Worm (Caenorhabditis elegans) whole organism, L2 larva: ENCODE measurements around the gene K09E2.2.

Experiments used
- F13H6.1 ChIP-seq: sonication (generic microtip); optimal IDR thresholded peaks from 2 replicates; lab custom pipeline; 2016; ENCODE audit warnings: missing genetic modification characterization, missing compliant biosample characterization
- R02D3.7 ChIP-seq: fragments of 150-350 bp; optimal IDR thresholded peaks from 2 replicates; lab custom pipeline; 2014; ENCODE audit warnings: missing biosample characterization, missing genetic modification characterization
- Y55F3AM.14 ChIP-seq: fragments of 200-800 bp; sonication (Bioruptor generic); optimal IDR thresholded peaks from 2 replicates; lab custom pipeline; 2018; ENCODE audit warnings: mild to moderate bottlenecking, missing genetic modification characterization, missing compliant biosample characterization
- ZK546.5 ChIP-seq: sonication (generic microtip); optimal IDR thresholded peaks from 2 replicates; lab custom pipeline; 2017; ENCODE audit warnings: missing biosample characterization, missing genetic modification characterization
- alr-1 ChIP-seq: fragments of 150-350 bp; optimal IDR thresholded peaks from 2 replicates; lab custom pipeline; 2014; ENCODE audit warnings: missing biosample characterization, missing genetic modification characterization
- blmp-1 ChIP-seq: sonication (generic microtip); optimal IDR thresholded peaks from 2 replicates; lab custom pipeline; 2017; ENCODE audit warnings: missing genetic modification characterization, mild to moderate bottlenecking, missing compliant biosample characterization, antibody characterized with exemption, moderate library complexity; ENCODE audit not compliant: insufficient read depth
- ceh-16 ChIP-seq: fragments of 150-350 bp; optimal IDR thresholded peaks from 2 replicates; lab custom pipeline; 2014; ENCODE audit warnings: missing biosample characterization, missing genetic modification characterization
- ceh-82 ChIP-seq: fragments of 150-350 bp; optimal IDR thresholded peaks from 2 replicates; lab custom pipeline; 2014; ENCODE audit warnings: missing biosample characterization, missing genetic modification characterization
- crh-2 ChIP-seq: sonication (generic microtip); optimal IDR thresholded peaks from 2 replicates; lab custom pipeline; 2017; ENCODE audit warnings: missing biosample characterization, missing genetic modification characterization
- elt-1 ChIP-seq: fragments of 150-350 bp; optimal IDR thresholded peaks from 2 replicates; lab custom pipeline; 2014; ENCODE audit warnings: missing biosample characterization, missing genetic modification characterization
- fos-1 ChIP-seq: fragments of 150-350 bp; optimal IDR thresholded peaks from 2 replicates; lab custom pipeline; 2014; ENCODE audit warnings: missing biosample characterization, missing genetic modification characterization
- gmeb-1 ChIP-seq: fragments of 150-350 bp; optimal IDR thresholded peaks from 2 replicates; lab custom pipeline; 2014; ENCODE audit warnings: missing biosample characterization, missing genetic modification characterization
- lin-13 ChIP-seq: fragments of 150-350 bp; optimal IDR thresholded peaks from 2 replicates; lab custom pipeline; 2014; ENCODE audit warnings: missing biosample characterization, missing genetic modification reagents, missing genetic modification characterization
- lsy-2 ChIP-seq, 2 experiments: fragments of 150-350 bp in 1 of 2; sonication (generic microtip) in 1 of 2; optimal IDR thresholded peaks; 2 replicates each; lab custom pipeline; 2014 to 2017; ENCODE audit warnings: missing biosample characterization in 2 of 2, missing genetic modification characterization in 2 of 2
- mbf-1 ChIP-seq: sonication (generic microtip); optimal IDR thresholded peaks from 2 replicates; lab custom pipeline; 2017; ENCODE audit warnings: missing biosample characterization, missing genetic modification characterization
- mdl-1 ChIP-seq, 2 experiments: fragments of 150-350 bp in 1 of 2; sonication (generic microtip) in 1 of 2; optimal IDR thresholded peaks; 2 replicates each; lab custom pipeline; 2017; ENCODE audit warnings: missing biosample characterization in 2 of 2, missing genetic modification characterization in 2 of 2
- nhr-11 ChIP-seq: fragments of 150-350 bp; optimal IDR thresholded peaks from 2 replicates; lab custom pipeline; 2014; ENCODE audit warnings: missing biosample characterization, missing genetic modification characterization
- nhr-12 ChIP-seq: fragments of 150-350 bp; optimal IDR thresholded peaks from 2 replicates; lab custom pipeline; 2014; ENCODE audit warnings: missing biosample characterization, missing genetic modification characterization
- nhr-129 ChIP-seq: fragments of 150-350 bp; optimal IDR thresholded peaks from 2 replicates; lab custom pipeline; 2014; ENCODE audit warnings: missing biosample characterization, missing genetic modification characterization
- nhr-21 ChIP-seq: fragments of 150-350 bp; optimal IDR thresholded peaks from 2 replicates; lab custom pipeline; 2014; ENCODE audit warnings: missing biosample characterization, missing genetic modification characterization
- nhr-237 ChIP-seq: fragments of 150-350 bp; optimal IDR thresholded peaks from 2 replicates; lab custom pipeline; 2014; ENCODE audit warnings: missing biosample characterization, missing genetic modification characterization
- nhr-77 ChIP-seq: fragments of 150-350 bp; optimal IDR thresholded peaks from 2 replicates; lab custom pipeline; 2014; ENCODE audit warnings: missing biosample characterization, missing genetic modification characterization
- peb-1 ChIP-seq: fragments of 150-350 bp; optimal IDR thresholded peaks from 2 replicates; lab custom pipeline; 2014; ENCODE audit warnings: missing biosample characterization, missing genetic modification characterization
- sma-3 ChIP-seq: sonication (generic microtip); optimal IDR thresholded peaks from 2 replicates; lab custom pipeline; 2016; ENCODE audit warnings: missing genetic modification reagents, missing genetic modification characterization, missing compliant biosample characterization
- sma-9 ChIP-seq, 2 experiments: fragments of 150-350 bp in 1 of 2; sonication (generic microtip) in 1 of 2; optimal IDR thresholded peaks; 2 replicates each; lab custom pipeline; 2014 to 2016; ENCODE audit warnings: missing genetic modification characterization in 2 of 2, mild to moderate bottlenecking in 1 of 2, missing biosample characterization in 1 of 2, missing compliant biosample characterization in 1 of 2, missing genetic modification reagents in 1 of 2, moderate library complexity in 1 of 2
- snpc-4 ChIP-seq: fragments of 150-350 bp; optimal IDR thresholded peaks from 2 replicates; lab custom pipeline; 2014; ENCODE audit warnings: missing biosample characterization, missing genetic modification characterization
- unc-55 ChIP-seq: fragments of 150-350 bp; sonication (generic microtip); optimal IDR thresholded peaks from 3 replicates; lab custom pipeline; 2014; ENCODE audit warnings: missing biosample characterization, missing genetic modification reagents, missing genetic modification characterization
- unc-62 ChIP-seq: fragments of 150-350 bp; optimal IDR thresholded peaks from 2 replicates; lab custom pipeline; 2014; ENCODE audit warnings: missing biosample characterization, missing genetic modification reagents, missing genetic modification characterization
- zag-1 ChIP-seq: fragments of 150-350 bp; optimal IDR thresholded peaks from 2 replicates; lab custom pipeline; 2014; ENCODE audit warnings: missing biosample characterization, missing genetic modification characterization
- ztf-11 ChIP-seq: sonication (generic microtip); optimal IDR thresholded peaks from 2 replicates; lab custom pipeline; 2017; ENCODE audit warnings: missing biosample characterization, missing genetic modification characterization
- ztf-4 ChIP-seq: fragments of 150-350 bp; optimal IDR thresholded peaks from 2 replicates; lab custom pipeline; 2014; ENCODE audit warnings: missing biosample characterization, missing genetic modification characterization

K09E2.2 gene

DNA sequence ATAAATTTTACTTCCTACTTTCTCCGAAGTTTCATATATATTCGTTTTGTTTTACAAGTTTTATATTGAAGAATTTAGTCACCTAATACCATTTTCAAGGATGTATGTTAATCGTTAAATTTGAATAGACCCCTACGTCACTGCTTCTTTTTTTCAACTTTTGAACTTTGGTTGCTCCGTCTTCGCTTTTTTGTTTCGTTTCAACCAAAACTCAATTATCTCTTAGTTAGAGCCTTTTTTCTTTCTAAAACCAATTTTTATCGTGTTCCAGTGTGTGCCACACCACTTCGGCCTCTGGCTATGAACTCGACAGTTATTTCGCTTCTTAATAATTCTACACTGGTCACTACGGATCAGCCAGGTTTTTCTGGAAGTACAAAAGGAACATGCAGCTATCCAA, 24.7 kb downstream of the K09E2.2 start, which contains the start of gene frpr-8:
Gene frpr-8, plus strand, starts transcription at position 301 of the 400 bp plus-strand sequence.
- TF ChIP-seq nhr-129 (tag; lab: Kevin White, UChicago) (no peak), Y55F3AM.14 (GFP tag; lab: Kevin White, UChicago) (no peak), unc-62 (GFP tag; lab: Kevin White, UChicago) (no peak), mdl-1 (tag; optimal IDR thresholded peaks at IDR 0.05; lab: Kevin White, UChicago) (no peak), fos-1 (no peak), ceh-16 (tag; lab: Kevin White, UChicago) (no peak), blmp-1 (tag; lab: Kevin White, UChicago) (no peak), elt-1 (tag; lab: Kevin White, UChicago) (no peak), unc-55 (GFP tag; lab: Kevin White, UChicago) (no peak), snpc-4 (tag; lab: Kevin White, UChicago) (no peak), nhr-21 (tag; lab: Kevin White, UChicago) (no peak)

ce11 chrX:8703664-8704356, 30.9 kb downstream of the K09E2.2 start, which contains the start of gene jbts-14:
Gene jbts-14, plus strand, starts transcription at chrX:8704306.
- no peak for TF ChIP-seq ztf-11 (tag; lab: Kevin White, UChicago)
- TF ChIP-seq snpc-4 (tag; lab: Kevin White, UChicago): peak; percentile 72

ce11 chrX:8704830-8705229, 32.0 kb downstream of the K09E2.2 start:
- TF ChIP-seq fos-1 (no peak), nhr-11 (tag; lab: Kevin White, UChicago) (no peak), mdl-1 (tag; optimal IDR thresholded peaks at IDR 0.05; lab: Kevin White, UChicago) (no peak), ceh-82 (tag; lab: Kevin White, UChicago) (no peak), ztf-4 (tag; lab: Kevin White, UChicago) (no peak), mbf-1 (tag; lab: Kevin White, UChicago) (no peak), nhr-77 (no peak), Y55F3AM.14 (GFP tag; lab: Kevin White, UChicago) (no peak)

DNA sequence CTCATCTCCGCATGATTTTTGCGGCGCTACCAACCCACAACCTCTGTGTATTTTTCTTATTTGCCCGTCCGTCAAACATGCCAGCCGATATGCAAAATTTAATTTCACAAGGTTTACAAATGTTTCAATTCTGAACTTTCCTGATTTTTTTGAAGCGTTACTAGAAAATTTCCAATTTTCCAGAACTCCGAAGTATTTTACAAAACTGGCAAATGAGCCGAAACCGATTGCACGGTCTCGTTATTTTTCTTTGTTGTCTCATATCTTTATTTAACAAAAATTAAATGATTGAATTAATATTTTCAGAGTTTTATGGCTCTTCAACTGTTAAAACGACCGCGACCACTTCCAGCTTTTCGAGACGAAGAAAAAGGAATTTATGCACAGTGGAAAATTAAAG, 35.2 kb downstream of the K09E2.2 start, which contains the start of gene F53A9.3:
Gene F53A9.3, plus strand, starts transcription at position 301 of the 400 bp plus-strand sequence.
- TF ChIP-seq peb-1 (tag; lab: Kevin White, UChicago) (no peak), nhr-12 (tag; lab: Kevin White, UChicago) (no peak), R02D3.7 (tag; lab: Kevin White, UChicago) (no peak), ZK546.5 (tag; lab: Kevin White, UChicago) (no peak), lsy-2 (tag; optimal IDR thresholded peaks at IDR 0.05; lab: Kevin White, UChicago) (no peak), nhr-237 (tag; lab: Kevin White, UChicago) (no peak), zag-1 (no peak)
- TF ChIP-seq, all 48 proteins: peak for 0

DNA sequence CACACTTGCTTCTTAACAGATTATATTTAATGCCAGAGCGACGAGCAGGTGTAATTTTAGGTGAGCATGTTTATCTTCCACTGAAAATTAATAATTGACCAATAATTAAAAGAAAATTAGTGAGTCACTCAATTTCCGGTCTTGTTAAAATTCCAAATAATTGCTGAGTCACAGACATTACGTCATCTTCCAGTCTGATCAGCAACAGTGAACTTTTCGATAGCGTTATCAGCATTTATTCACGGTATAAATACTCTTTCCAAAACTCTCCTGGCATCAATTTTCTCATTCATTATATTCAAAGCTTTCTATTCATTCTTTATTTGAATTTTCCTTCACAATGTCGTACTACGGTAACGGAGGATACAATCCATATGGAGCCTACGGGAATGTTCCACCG, 36.6 kb downstream of the K09E2.2 start, which contains the start of gene kreg-1:
Gene kreg-1, plus strand, starts transcription at position 341 of the 400 bp plus-strand sequence.
- TF ChIP-seq Y55F3AM.14 (GFP tag; lab: Kevin White, UChicago) (no peak), fos-1 (peak; percentile 73), lin-13 (no peak), nhr-129 (tag; lab: Kevin White, UChicago) (peak; percentile 16), blmp-1 (tag; lab: Kevin White, UChicago) (no peak), unc-55 (GFP tag; lab: Kevin White, UChicago) (no peak), alr-1 (tag; lab: Kevin White, UChicago) (no peak), unc-62 (GFP tag; lab: Kevin White, UChicago) (no peak)

ce11 chrX:8711141-8711645, 38.3 kb downstream of the K09E2.2 start, which contains the start of gene F53A9.1:
Gene F53A9.1, plus strand, starts transcription at chrX:8711595.
- TF ChIP-seq fos-1 (peak; percentile 22), sma-3 (GFP tag; lab: Kevin White, UChicago) (no peak)

DNA sequence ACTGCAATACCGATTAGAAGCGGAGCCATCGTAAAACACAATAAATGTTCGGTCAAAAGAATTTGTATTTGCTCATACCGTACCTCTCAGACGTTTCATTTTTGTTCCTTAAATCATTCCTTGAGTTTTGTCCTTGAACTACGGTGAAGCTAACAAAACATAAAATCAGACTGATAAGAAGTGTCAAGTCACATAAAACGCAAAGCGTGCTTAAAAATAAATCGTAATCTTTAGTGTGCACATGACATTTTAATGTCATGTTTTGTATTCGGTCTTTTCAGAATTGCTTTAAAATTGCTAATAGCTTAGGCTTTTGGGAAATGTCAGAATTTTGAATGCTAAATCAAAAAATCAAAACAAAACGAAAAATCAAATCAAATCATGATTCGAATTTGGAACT, 39.8 kb downstream of the K09E2.2 start:
- no peak for TF ChIP-seq gmeb-1
- TF ChIP-seq sma-9 (GFP tag; optimal IDR thresholded peaks at IDR 0.05; lab: Kevin White, UChicago): peak; percentile 51
- no peak for TF ChIP-seq sma-9 (tag; optimal IDR thresholded peaks at IDR 0.05; lab: Kevin White, UChicago)
- TF ChIP-seq crh-2 (tag; lab: Kevin White, UChicago): peak; percentile 37
- peak; percentile 81 for TF ChIP-seq fos-1
- peak; percentile 23 for TF ChIP-seq F13H6.1
- TF ChIP-seq nhr-129 (tag; lab: Kevin White, UChicago): no peak
